4 fruit fly cellular contexts compared by ENCODE assay signal in genomic region chrX:4679813-4680381, dm6.
TF ChIP-seq lines count a peak whose summit lies in the region.

No protein-coding gene starts in this region.

TF ChIP-seq in whole organism, adult, 20 proteins besides CTCF, POLR2A, EP300 and RAD21 (continued from another document):
- peak; percentile 10 for TF ChIP-seq CG1620 (GFP tag; optimal IDR thresholded peaks at IDR 0.05; lab: Kevin White, UChicago)

TF ChIP-seq in whole organism, embryonic, 481 proteins besides CTCF, POLR2A, EP300 and RAD21 (continued from another document and continues in another):
- TF ChIP-seq esg (GFP tag; conservative IDR thresholded peaks at IDR 0.05; lab: Robert Waterston, UW) = peak; percentile 12; the same call in 1 of the 2 replicates
- TF ChIP-seq Xrp1 (GFP tag; IDR thresholded peaks at IDR 0.05; lab: Robert Waterston, UW) = peak; percentile 69
- TF ChIP-seq Blimp-1 (GFP tag; optimal IDR thresholded peaks at IDR 0.05; lab: Kevin White, UChicago) = peak; percentile 55
- peak; percentile 53; the same call in 1 of the 3 replicates for TF ChIP-seq zfh1 (GFP tag; IDR thresholded peaks at IDR 0.05; lab: Robert Waterston, UW)
- no peak for TF ChIP-seq nom (GFP tag; optimal IDR thresholded peaks at IDR 0.05; lab: Kevin White, UChicago)
- peak; percentile 33 for TF ChIP-seq CG4820 (GFP tag; optimal IDR thresholded peaks at IDR 0.05; lab: Kevin White, UChicago)
- TF ChIP-seq CG12942 (GFP tag; optimal IDR thresholded peaks at IDR 0.05; lab: Kevin White, UChicago) = no peak
- no peak for TF ChIP-seq dimm (GFP tag; IDR thresholded peaks at IDR 0.05; lab: Robert Waterston, UW)
- peak; percentile 26 for TF ChIP-seq CG9817 (tag; optimal IDR thresholded peaks at IDR 0.05; lab: Kevin White, UChicago)
- no peak for TF ChIP-seq CG31365 (tag; optimal IDR thresholded peaks at IDR 0.05; lab: Kevin White, UChicago)
- peak; percentile 27; the same call in 1 of the 3 replicates for TF ChIP-seq ci (GFP tag; IDR thresholded peaks at IDR 0.05; lab: Robert Waterston, UW)
- no peak for TF ChIP-seq C15 (GFP tag; IDR thresholded peaks at IDR 0.05; lab: Robert Waterston, UW)
- no peak for TF ChIP-seq CG14965 (GFP tag; optimal IDR thresholded peaks at IDR 0.05; lab: Kevin White, UChicago; ENCODE audit: borderline replicate concordance)
- TF ChIP-seq HHEX (GFP tag; optimal IDR thresholded peaks at IDR 0.05; lab: Kevin White, UChicago) = peak; percentile 26
- TF ChIP-seq CG1832 (GFP tag; optimal IDR thresholded peaks at IDR 0.05; lab: Kevin White, UChicago) = no peak
- peak in 1 of 3 experiments; percentile 48 for TF ChIP-seq lola (GFP tag; optimal IDR thresholded peaks at IDR 0.05; lab: Kevin White, UChicago)
- TF ChIP-seq Usf (GFP tag; optimal IDR thresholded peaks at IDR 0.05; lab: Kevin White, UChicago) = no peak
- TF ChIP-seq ems (GFP tag; optimal IDR thresholded peaks at IDR 0.05; lab: Kevin White, UChicago) = peak; percentile 48
- peak; percentile 50 for TF ChIP-seq CG10462 (GFP tag; optimal IDR thresholded peaks at IDR 0.05; lab: Kevin White, UChicago)
- no peak for TF ChIP-seq cg (GFP tag; optimal IDR thresholded peaks at IDR 0.05; lab: Kevin White, UChicago)
- TF ChIP-seq HLH54F (GFP tag; optimal IDR thresholded peaks at IDR 0.05; lab: Kevin White, UChicago) = peak; percentile 59
- no peak for TF ChIP-seq CG11560 (tag; IDR thresholded peaks at IDR 0.05; lab: Robert Waterston, UW)
- TF ChIP-seq mld (GFP tag; IDR thresholded peaks at IDR 0.05; lab: Robert Waterston, UW; ENCODE audit: partially characterized antibody) = no peak
- no peak for TF ChIP-seq cad (GFP tag; optimal IDR thresholded peaks at IDR 0.05; lab: Kevin White, UChicago)
- TF ChIP-seq slbo (GFP tag; IDR thresholded peaks at IDR 0.05; lab: Robert Waterston, UW) = peak; percentile 66
- TF ChIP-seq bigmax (GFP tag; optimal IDR thresholded peaks at IDR 0.05; lab: Kevin White, UChicago) = no peak
- TF ChIP-seq CG2712 (tag; optimal IDR thresholded peaks at IDR 0.05; lab: Kevin White, UChicago) = peak; percentile 51
- peak; percentile 15 for TF ChIP-seq CG8944 (GFP tag; optimal IDR thresholded peaks at IDR 0.05; lab: Kevin White, UChicago)
- TF ChIP-seq ranshi (GFP tag; IDR thresholded peaks at IDR 0.05; lab: Robert Waterston, UW) = peak; percentile 66; the same call in 1 of the 2 replicates
- TF ChIP-seq CG11723 (GFP tag; optimal IDR thresholded peaks at IDR 0.05; lab: Kevin White, UChicago) = peak; percentile 7
- TF ChIP-seq fru (optimal IDR thresholded peaks at IDR 0.05; lab: Kevin White, UChicago) = no peak
- TF ChIP-seq az2 (GFP tag; optimal IDR thresholded peaks at IDR 0.05; lab: Kevin White, UChicago) = peak; percentile 40
- TF ChIP-seq Ptx1 (GFP tag; IDR thresholded peaks at IDR 0.05; lab: Robert Waterston, UW) = peak; percentile 62
- TF ChIP-seq emc (GFP tag; optimal IDR thresholded peaks at IDR 0.05; lab: Kevin White, UChicago) = no peak
- TF ChIP-seq Opbp (GFP tag; IDR thresholded peaks at IDR 0.05; lab: Robert Waterston, UW; ENCODE audit: partially characterized antibody) = no peak
- no peak for TF ChIP-seq tll (GFP tag; optimal IDR thresholded peaks at IDR 0.05; lab: Kevin White, UChicago)
- peak; percentile 35 for TF ChIP-seq CG7786 (GFP tag; optimal IDR thresholded peaks at IDR 0.05; lab: Kevin White, UChicago)
- TF ChIP-seq CG17912 (GFP tag; optimal IDR thresholded peaks at IDR 0.05; lab: Kevin White, UChicago) = no peak
- no peak; the same call in 1 of the 2 replicates for TF ChIP-seq Taf1 (GFP tag; IDR thresholded peaks at IDR 0.05; lab: Robert Waterston, UW)
- peak; percentile 34 for TF ChIP-seq CG3847 (GFP tag; IDR thresholded peaks at IDR 0.05; lab: Robert Waterston, UW)
- TF ChIP-seq ara (GFP tag; IDR thresholded peaks at IDR 0.05; lab: Robert Waterston, UW) = peak; percentile 58
- TF ChIP-seq her (GFP tag; optimal IDR thresholded peaks at IDR 0.05; lab: Kevin White, UChicago) = peak; percentile 31
- no peak for TF ChIP-seq amos (GFP tag; IDR thresholded peaks at IDR 0.05; lab: Robert Waterston, UW; ENCODE audit: partially characterized antibody)

TF ChIP-seq in whole organism, prepupa, 60 proteins besides CTCF, POLR2A, EP300 and RAD21 (continued from another document):
- TF ChIP-seq CG8119 (GFP tag; IDR thresholded peaks at IDR 0.05; lab: Robert Waterston, UW) (peak; percentile 64), CG31627 (GFP tag; optimal IDR thresholded peaks at IDR 0.05; lab: Kevin White, UChicago) (peak; percentile 57), CG15336 (GFP tag; IDR thresholded peaks at IDR 0.05; lab: Robert Waterston, UW) (peak; percentile 78), CG11762 (GFP tag; optimal IDR thresholded peaks at IDR 0.05; lab: Kevin White, UChicago; ENCODE audit: insufficient read depth) (peak; percentile 41), Sox14 (GFP tag; optimal IDR thresholded peaks at IDR 0.05; lab: Kevin White, UChicago) (peak; percentile 53), Ets21C (GFP tag; optimal IDR thresholded peaks at IDR 0.05; lab: Kevin White, UChicago) (peak; percentile 43), spab (GFP tag; optimal IDR thresholded peaks at IDR 0.05; lab: Kevin White, UChicago) (no peak), Hr4 (GFP tag; optimal IDR thresholded peaks at IDR 0.05; lab: Kevin White, UChicago) (peak; percentile 64), OdsH (GFP tag; optimal IDR thresholded peaks at IDR 0.05; lab: Kevin White, UChicago) (peak; percentile 62), fkh (GFP tag; optimal IDR thresholded peaks at IDR 0.05; lab: Kevin White, UChicago) (no peak), CG6854 (GFP tag; optimal IDR thresholded peaks at IDR 0.05; lab: Kevin White, UChicago) (no peak), CG1621 (tag; optimal IDR thresholded peaks at IDR 0.05; lab: Kevin White, UChicago) (no peak), Eip78C (GFP tag; lab: Kevin White, UChicago) (peak; percentile 90), CG8319 (GFP tag; optimal IDR thresholded peaks at IDR 0.05; lab: Kevin White, UChicago) (peak; percentile 37), cyc (GFP tag; optimal IDR thresholded peaks at IDR 0.05; lab: Kevin White, UChicago) (peak; percentile 57), Lpt (GFP tag; optimal IDR thresholded peaks at IDR 0.05; lab: Kevin White, UChicago) (peak; percentile 54), CG6276 (GFP tag; optimal IDR thresholded peaks at IDR 0.05; lab: Kevin White, UChicago) (peak; percentile 55), pdm3 (GFP tag; optimal IDR thresholded peaks at IDR 0.05; lab: Kevin White, UChicago) (peak; percentile 69), CG11902 (GFP tag; optimal IDR thresholded peaks at IDR 0.05; lab: Kevin White, UChicago) (no peak), net (GFP tag; optimal IDR thresholded peaks at IDR 0.05; lab: Kevin White, UChicago) (peak; percentile 51), CG34406 (GFP tag; optimal IDR thresholded peaks at IDR 0.05; lab: Kevin White, UChicago) (peak; percentile 46), CG4318 (GFP tag; optimal IDR thresholded peaks at IDR 0.05; lab: Kevin White, UChicago) (peak; percentile 31), achi (GFP tag; optimal IDR thresholded peaks at IDR 0.05; lab: Kevin White, UChicago) (peak; percentile 49), Eip93F (GFP tag; optimal IDR thresholded peaks at IDR 0.05; lab: Kevin White, UChicago) (no peak), CG6792 (GFP tag; optimal IDR thresholded peaks at IDR 0.05; lab: Kevin White, UChicago) (peak; percentile 53), CG16779 (tag; optimal IDR thresholded peaks at IDR 0.05; lab: Kevin White, UChicago) (no peak), CG3919 (GFP tag; optimal IDR thresholded peaks at IDR 0.05; lab: Kevin White, UChicago) (peak; percentile 61), CG7368 (GFP tag; optimal IDR thresholded peaks at IDR 0.05; lab: Kevin White, UChicago) (no peak), Met (GFP tag; optimal IDR thresholded peaks at IDR 0.05; lab: Kevin White, UChicago) (peak; percentile 62), dsx (GFP tag; optimal IDR thresholded peaks at IDR 0.05; lab: Kevin White, UChicago; ENCODE audit: poor library complexity, severe bottlenecking) (no peak), CG3032 (tag; optimal IDR thresholded peaks at IDR 0.05; lab: Kevin White, UChicago) (peak; percentile 46), fd59A (GFP tag; optimal IDR thresholded peaks at IDR 0.05; lab: Kevin White, UChicago) (no peak), esn (GFP tag; optimal IDR thresholded peaks at IDR 0.05; lab: Kevin White, UChicago) (peak; percentile 75), CG6808 (GFP tag; optimal IDR thresholded peaks at IDR 0.05; lab: Kevin White, UChicago) (peak; percentile 30), vri (GFP tag; optimal IDR thresholded peaks at IDR 0.05; lab: Kevin White, UChicago) (peak; percentile 29), Eip75B (GFP tag; optimal IDR thresholded peaks at IDR 0.05; lab: Kevin White, UChicago) (peak; percentile 44), CG9139 (GFP tag; optimal IDR thresholded peaks at IDR 0.05; lab: Kevin White, UChicago) (no peak), topi (GFP tag; optimal IDR thresholded peaks at IDR 0.05; lab: Kevin White, UChicago) (peak; percentile 64), CG6163 (GFP tag; IDR thresholded peaks at IDR 0.05; lab: Robert Waterston, UW) (peak; percentile 64; the same call in 2 of the 3 replicates), CG10669 (GFP tag; optimal IDR thresholded peaks at IDR 0.05; lab: Kevin White, UChicago) (peak; percentile 51)

TF ChIP-seq in whole organism, wandering third instar larva, 38 proteins besides CTCF, POLR2A, EP300 and RAD21 (continued from another document):
- TF ChIP-seq h (GFP tag; optimal IDR thresholded peaks at IDR 0.05; lab: Kevin White, UChicago) (peak; percentile 53), dl (GFP tag; optimal IDR thresholded peaks at IDR 0.05; lab: Kevin White, UChicago; ENCODE audit: insufficient read depth in 1 of 2, partially characterized antibody in 2 of 2) (no peak), Vsx2 (GFP tag; optimal IDR thresholded peaks at IDR 0.05; lab: Kevin White, UChicago; ENCODE audit: partially characterized antibody) (no peak), woc (GFP tag; optimal IDR thresholded peaks at IDR 0.05; lab: Kevin White, UChicago) (peak; percentile 54), Sp1 (GFP tag; optimal IDR thresholded peaks at IDR 0.05; lab: Kevin White, UChicago) (peak; percentile 50), CG32264 (GFP tag; optimal IDR thresholded peaks at IDR 0.05; lab: Kevin White, UChicago) (no peak), Hr83 (GFP tag; optimal IDR thresholded peaks at IDR 0.05; lab: Kevin White, UChicago; ENCODE audit: poor library complexity, severe bottlenecking) (no peak), Abd-B (GFP tag; optimal IDR thresholded peaks at IDR 0.05; lab: Kevin White, UChicago) (no peak), dsf (GFP tag; optimal IDR thresholded peaks at IDR 0.05; lab: Kevin White, UChicago; ENCODE audit: borderline replicate concordance) (no peak), jim (GFP tag; optimal IDR thresholded peaks at IDR 0.05; lab: Kevin White, UChicago) (no peak), Hnf4 (GFP tag; optimal IDR thresholded peaks at IDR 0.05; lab: Kevin White, UChicago) (peak; percentile 51), usp (GFP tag; optimal IDR thresholded peaks at IDR 0.05; lab: Kevin White, UChicago) (no peak), Myc (optimal IDR thresholded peaks at IDR 0.05; lab: Kevin White, UChicago) (no peak), pan (optimal IDR thresholded peaks at IDR 0.05; lab: Kevin White, UChicago) (no peak)
